Fruit fly (Drosophila melanogaster): ENCODE measurements around the gene CG11905.

dm6 chr3L:16984042-16984441, 48.7 kb upstream of the CG11905 start:
- TF ChIP-seq CG4496 (GFP tag; IDR thresholded peaks at IDR 0.05) (no peak), CG8159 (tag; optimal IDR thresholded peaks at IDR 0.05) (no peak), CG14655 (GFP tag; optimal IDR thresholded peaks at IDR 0.05) (no peak), CG17806 (tag; optimal IDR thresholded peaks at IDR 0.05) (no peak), Snoo (tag; optimal IDR thresholded peaks at IDR 0.05) (no peak), CG34367 (tag; optimal IDR thresholded peaks at IDR 0.05) (no peak), gl (tag; optimal IDR thresholded peaks at IDR 0.05) (no peak), EcR (GFP tag; optimal IDR thresholded peaks at IDR 0.05) (no peak), rn (GFP tag; IDR thresholded peaks at IDR 0.05) (no peak), CG32121 (GFP tag; IDR thresholded peaks at IDR 0.05) (no peak), CG12605 (GFP tag; IDR thresholded peaks at IDR 0.05) (no peak), Ets98B (GFP tag; IDR thresholded peaks at IDR 0.05) (no peak)
